Fruit fly (Drosophila melanogaster) whole organism, embryonic: ENCODE data around the gene mfas.

Source experiments
- Adf1 ChIP-seq: fragments of 200-800 bp; sonication (Bioruptor generic); IDR thresholded peaks from 2 replicates; pipeline ENCODE4 v1.3.6; 2022; ENCODE audit warnings: missing biosample characterization, missing genetic modification characterization
- CG10565 ChIP-seq: fragments of 200-800 bp; sonication (Bioruptor generic); optimal IDR thresholded peaks from 3 replicates; lab custom pipeline; 2016; ENCODE audit warnings: missing biosample characterization, mild to moderate bottlenecking, missing genetic modification characterization
- CG11695 ChIP-seq: fragments of 200-800 bp; sonication (Bioruptor generic); IDR thresholded peaks from 3 replicates; pipeline ENCODE4 v1.3.6; 2022; ENCODE audit warnings: missing biosample characterization, missing genetic modification characterization
- CG11696 ChIP-seq: fragments of 200-800 bp; sonication (Bioruptor generic); IDR thresholded peaks from 2 replicates; pipeline ENCODE4 v1.3.6; 2022; ENCODE audit warnings: missing biosample characterization, missing genetic modification characterization
- CG12071 ChIP-seq: fragments of 200-800 bp; sonication (Bioruptor generic); optimal IDR thresholded peaks from 3 replicates; lab custom pipeline; 2018; ENCODE audit warnings: missing biosample characterization, mild to moderate bottlenecking, missing genetic modification characterization
- CG12299 ChIP-seq: fragments of 200-800 bp; sonication (Bioruptor generic); optimal IDR thresholded peaks from 2 replicates; lab custom pipeline; 2018; ENCODE audit warnings: missing biosample characterization, mild to moderate bottlenecking, missing genetic modification characterization
- CG12659 ChIP-seq: fragments of 200-800 bp; sonication (Bioruptor generic); optimal IDR thresholded peaks from 3 replicates; lab custom pipeline; 2017; ENCODE audit warnings: mild to moderate bottlenecking, missing biosample characterization, missing genetic modification reagents, missing genetic modification characterization
- CG13287 ChIP-seq: fragments of 200-800 bp; sonication (Bioruptor generic); IDR thresholded peaks from 2 replicates; pipeline ENCODE4 v1.3.6; 2022; ENCODE audit warnings: missing biosample characterization, missing genetic modification characterization; ENCODE audit not compliant: partially characterized antibody
- CG15011 ChIP-seq: fragments of 200-800 bp; sonication (Bioruptor generic); optimal IDR thresholded peaks from 3 replicates; lab custom pipeline; 2018; ENCODE audit warnings: missing biosample characterization, mild to moderate bottlenecking, missing genetic modification characterization
- CG15696 ChIP-seq: fragments of 200-800 bp; sonication (Bioruptor generic); optimal IDR thresholded peaks from 2 replicates; lab custom pipeline; 2019; ENCODE audit warnings: missing biosample characterization, mild to moderate bottlenecking, missing genetic modification characterization, moderate library complexity
- CG34422 ChIP-seq: fragments of 200-800 bp; sonication (Bioruptor generic); IDR thresholded peaks from 3 replicates; pipeline ENCODE4 v1.3.6; 2022; ENCODE audit warnings: missing biosample characterization, missing genetic modification characterization
- CG3726 ChIP-seq: fragments of 200-800 bp; sonication (Bioruptor generic); IDR thresholded peaks from 3 replicates; pipeline ENCODE4, ENCODE4 v1.3.6; 2022; ENCODE audit warnings: missing biosample characterization, missing genetic modification characterization
- CG3838 ChIP-seq: fragments of 200-800 bp; sonication (Bioruptor generic); optimal IDR thresholded peaks from 3 replicates; lab custom pipeline; 2016; ENCODE audit warnings: missing biosample characterization, missing genetic modification characterization
- CG43689 ChIP-seq: fragments of 200-800 bp; sonication (Bioruptor generic); IDR thresholded peaks from 2 replicates; pipeline ENCODE4 v1.3.6; 2022; ENCODE audit warnings: missing biosample characterization, missing genetic modification characterization
- CG7357 ChIP-seq: fragments of 200-800 bp; sonication (Bioruptor generic); IDR thresholded peaks from 3 replicates; pipeline ENCODE4 v1.3.6; 2022; ENCODE audit warnings: missing biosample characterization, missing genetic modification characterization
- CG7987 ChIP-seq: fragments of 200-800 bp; sonication (Bioruptor generic); optimal IDR thresholded peaks from 2 replicates; lab custom pipeline; 2018; ENCODE audit warnings: missing biosample characterization, mild to moderate bottlenecking, missing genetic modification characterization, moderate library complexity
- CG8765 ChIP-seq: fragments of 200-800 bp; sonication (Bioruptor generic); IDR thresholded peaks from 2 replicates; pipeline ENCODE4 v1.3.6; 2022; ENCODE audit warnings: missing biosample characterization, missing genetic modification characterization
- CG9609 ChIP-seq: fragments of 200-800 bp; sonication (Bioruptor generic); optimal IDR thresholded peaks from 3 replicates; lab custom pipeline; 2016; ENCODE audit warnings: missing biosample characterization, missing genetic modification characterization
- Dip3 ChIP-seq: fragments of 200-800 bp; sonication (Bioruptor generic); optimal IDR thresholded peaks from 3 replicates; lab custom pipeline; 2016; ENCODE audit warnings: missing biosample characterization, missing genetic modification characterization
- Fer1 ChIP-seq: fragments of 200-800 bp; sonication (Bioruptor generic); optimal IDR thresholded peaks from 2 replicates; lab custom pipeline; 2017; ENCODE audit warnings: missing biosample characterization, mild to moderate bottlenecking, missing genetic modification characterization
- Lpt ChIP-seq: fragments of >200 bp; optimal IDR thresholded peaks from 2 replicates; lab custom pipeline; 2018; ENCODE audit warnings: missing biosample characterization, missing genetic modification characterization
- Mad ChIP-seq: fragments of 200-800 bp; sonication (Bioruptor generic); optimal IDR thresholded peaks from 2 replicates; lab custom pipeline; 2016; ENCODE audit warnings: missing biosample characterization, missing genetic modification characterization
- Med ChIP-seq: fragments of 200-800 bp; sonication (Bioruptor generic); peaks from one replicate; lab custom pipeline; 2016; ENCODE audit warnings: missing biosample characterization, missing genetic modification characterization, mild to moderate bottlenecking, inconsistent platforms, moderate library complexity
- al ChIP-seq: fragments of 200-800 bp; sonication (Bioruptor generic); IDR thresholded peaks from 2 replicates; pipeline ENCODE4 v1.3.6; 2022; ENCODE audit warnings: missing biosample characterization, missing genetic modification characterization
- bsh ChIP-seq, 2 experiments: fragments of 200-800 bp; sonication (Bioruptor generic); optimal IDR thresholded peaks; 2 replicates each; lab custom pipeline; 2017 to 2018; ENCODE audit warnings: mild to moderate bottlenecking in 2 of 2, missing biosample characterization in 2 of 2, missing genetic modification characterization in 2 of 2, moderate library complexity in 1 of 2
- cwo ChIP-seq: fragments of 200-800 bp; sonication (Bioruptor generic); optimal IDR thresholded peaks from 3 replicates; lab custom pipeline; 2017; ENCODE audit warnings: missing biosample characterization, missing genetic modification characterization, mild to moderate bottlenecking, moderate library complexity, missing genetic modification reagents
- dimm ChIP-seq: fragments of 200-800 bp; sonication (Bioruptor generic); IDR thresholded peaks from 2 replicates; pipeline ENCODE4 v1.3.6; 2022; ENCODE audit warnings: missing biosample characterization, missing genetic modification characterization
- eve ChIP-seq, 2 experiments: fragments of >200 bp; optimal IDR thresholded peaks; 2 replicates each; lab custom pipeline; 2017; ENCODE audit warnings: missing biosample characterization in 2 of 2, missing genetic modification characterization in 2 of 2
- grau ChIP-seq: fragments of 200-800 bp; optimal IDR thresholded peaks from 3 replicates; lab custom pipeline; 2019; ENCODE audit warnings: missing biosample characterization, mild to moderate bottlenecking, missing genetic modification characterization, moderate library complexity
- grn ChIP-seq: fragments of 200-800 bp; sonication (Bioruptor generic); optimal IDR thresholded peaks from 3 replicates; lab custom pipeline; 2017; ENCODE audit warnings: missing biosample characterization, missing genetic modification characterization
- ham ChIP-seq: fragments of 200-800 bp; sonication (Bioruptor generic); IDR thresholded peaks from 2 replicates; pipeline ENCODE4 v1.3.6; 2022; ENCODE audit warnings: missing biosample characterization, missing genetic modification characterization
- lola ChIP-seq, 3 experiments: fragments of >200 bp in 2 of 3; fragments of 200-800 bp in 1 of 3; sonication (Bioruptor generic) in 1 of 3; optimal IDR thresholded peaks; 2 replicates each; lab custom pipeline; 2017 to 2019; ENCODE audit warnings: missing biosample characterization in 3 of 3, missing genetic modification characterization in 3 of 3, mild to moderate bottlenecking in 1 of 3, moderate library complexity in 1 of 3
- maf-S ChIP-seq: fragments of 200-800 bp; sonication (Bioruptor generic); optimal IDR thresholded peaks from 2 replicates; lab custom pipeline; 2016; ENCODE audit warnings: missing biosample characterization, missing genetic modification characterization
- mld ChIP-seq: fragments of 200-800 bp; sonication (Bioruptor generic); IDR thresholded peaks from 3 replicates; pipeline ENCODE4 v1.3.6; 2022; ENCODE audit warnings: missing biosample characterization, missing genetic modification characterization; ENCODE audit not compliant: partially characterized antibody
- nau ChIP-seq: fragments of 200-800 bp; sonication (Bioruptor generic); optimal IDR thresholded peaks from 3 replicates; lab custom pipeline; 2017; ENCODE audit warnings: missing biosample characterization, mild to moderate bottlenecking, missing genetic modification characterization, missing genetic modification reagents
- row ChIP-seq: fragments of 200-800 bp; sonication (Bioruptor generic); IDR thresholded peaks from 3 replicates; pipeline ENCODE4 v1.3.6; 2022; ENCODE audit warnings: missing biosample characterization, missing genetic modification characterization
- salm ChIP-seq: fragments of 200-800 bp; sonication (Bioruptor generic); optimal IDR thresholded peaks from 2 replicates; lab custom pipeline; 2018; ENCODE audit warnings: missing biosample characterization, mild to moderate bottlenecking, missing genetic modification characterization
- shn ChIP-seq: fragments of 200-800 bp; sonication (Bioruptor generic); optimal IDR thresholded peaks from 3 replicates; lab custom pipeline; 2016; ENCODE audit warnings: missing biosample characterization, missing genetic modification characterization
- stc ChIP-seq: fragments of 200-800 bp; sonication (Bioruptor generic); IDR thresholded peaks from 2 replicates; pipeline ENCODE4 v1.3.6; 2022; ENCODE audit warnings: missing biosample characterization, missing genetic modification characterization
- stwl ChIP-seq: fragments of 200-800 bp; sonication (Bioruptor generic); optimal IDR thresholded peaks from 3 replicates; lab custom pipeline; 2018; ENCODE audit warnings: missing biosample characterization, mild to moderate bottlenecking, missing genetic modification characterization, moderate library complexity
- tll ChIP-seq, 2 experiments: fragments of 200-800 bp in 1 of 2; fragments of >200 bp in 1 of 2; sonication (Bioruptor generic) in 1 of 2; optimal IDR thresholded peaks; 2 replicates each; lab custom pipeline; 2017 to 2019; ENCODE audit warnings: missing biosample characterization in 2 of 2, missing genetic modification characterization in 2 of 2, mild to moderate bottlenecking in 1 of 2, moderate library complexity in 1 of 2
- usp ChIP-seq: fragments of >200 bp; optimal IDR thresholded peaks from 2 replicates; lab custom pipeline; 2017; ENCODE audit warnings: missing biosample characterization, missing genetic modification characterization

Gene mfas

DNA sequence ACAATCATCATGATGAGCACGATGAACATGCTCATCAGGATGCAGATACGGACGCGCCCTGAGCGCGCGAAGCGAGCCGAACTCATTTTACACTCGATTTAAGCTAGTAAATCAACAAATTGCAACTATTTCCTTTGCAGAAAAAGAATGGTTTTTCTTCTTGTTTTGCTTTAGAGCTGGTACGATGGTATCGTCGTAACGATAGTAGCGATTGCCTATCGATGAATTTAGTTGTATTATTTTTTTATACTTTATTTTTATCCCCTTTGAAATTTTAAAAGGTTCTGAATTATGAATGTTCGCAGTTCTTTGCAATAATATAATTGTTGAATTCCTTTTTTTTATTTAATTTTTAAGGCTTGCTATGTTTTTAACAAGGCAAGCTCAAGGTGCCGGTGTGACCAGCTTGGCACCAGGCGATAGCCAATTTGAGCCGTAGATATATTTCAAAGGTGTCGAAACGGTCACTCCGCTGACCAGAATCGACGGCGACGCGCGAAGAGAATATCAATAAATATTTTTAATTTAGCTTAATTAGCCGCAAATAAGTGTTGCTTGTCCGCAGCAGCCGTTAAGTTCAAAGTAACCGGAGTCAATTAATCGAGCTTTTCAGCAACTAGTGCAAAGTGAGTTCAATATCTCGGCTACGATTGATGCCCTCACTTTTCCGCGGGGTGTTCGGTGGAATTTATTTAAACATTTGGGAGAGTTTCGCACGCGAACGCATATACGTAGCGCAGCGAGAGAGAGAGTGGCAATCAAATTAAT, 25.7 kb downstream of the mfas start, which contains the start of the genes CG12213 and GC1 (continued):
- TF ChIP-seq grn (GFP tag; lab: Kevin White, UChicago), result peak; percentile 44
- peak; percentile 82 for TF ChIP-seq row
- no peak for TF ChIP-seq CG9609 (GFP tag; lab: Kevin White, UChicago)
- TF ChIP-seq Adf1 (GFP tag; lab: Robert Waterston, UW), result no peak; the same call in 1 of the 2 replicates
- TF ChIP-seq grau (tag; lab: Kevin White, UChicago), result peak; percentile 43
- no peak for TF ChIP-seq bsh (GFP tag; optimal IDR thresholded peaks at IDR 0.05; lab: Kevin White, UChicago)
- peak; percentile 20 for TF ChIP-seq Mad
- TF ChIP-seq CG43689 (GFP tag; lab: Robert Waterston, UW), result no peak
- TF ChIP-seq shn (GFP tag; lab: Kevin White, UChicago), result no peak
- 0 out of 2 replicates have a peak, but pooled peaks have one; percentile 17 for TF ChIP-seq al (GFP tag; lab: Robert Waterston, UW)
- no peak for TF ChIP-seq salm (tag; lab: Kevin White, UChicago)
- no peak for TF ChIP-seq CG3838
- no peak for TF ChIP-seq stc
- TF ChIP-seq eve (GFP tag; optimal IDR thresholded peaks at IDR 0.05; lab: Kevin White, UChicago), result no peak
- no peak for TF ChIP-seq CG11695
- TF ChIP-seq CG15011 (GFP tag; lab: Kevin White, UChicago), result no peak
- no peak for TF ChIP-seq maf-S
- TF ChIP-seq tll (GFP tag; optimal IDR thresholded peaks at IDR 0.05; lab: Kevin White, UChicago), result peak in 1 of 2 experiments; percentile 4
- no peak for TF ChIP-seq dimm
- no peak for TF ChIP-seq Lpt
- peak; percentile 99 for TF ChIP-seq CG13287
- TF ChIP-seq CG11696 (GFP tag; lab: Robert Waterston, UW), result no peak
- TF ChIP-seq CG7357, result no peak
- no peak for TF ChIP-seq usp (GFP tag; lab: Kevin White, UChicago)
- TF ChIP-seq CG3726 (GFP tag; lab: Robert Waterston, UW), result no peak
- TF ChIP-seq CG34422, result 0 out of 3 replicates have a peak, but pooled peaks have one; percentile 12
- no peak for TF ChIP-seq Fer1
- no peak for TF ChIP-seq CG7987 (GFP tag; lab: Kevin White, UChicago)
- TF ChIP-seq Dip3 (GFP tag; lab: Kevin White, UChicago), result no peak
- TF ChIP-seq stwl (tag; lab: Kevin White, UChicago), result peak; percentile 79
- TF ChIP-seq CG12299 (tag; lab: Kevin White, UChicago), result peak; percentile 24
- TF ChIP-seq ham (GFP tag; lab: Robert Waterston, UW), result no peak
- no peak for TF ChIP-seq nau (GFP tag; lab: Kevin White, UChicago)
- TF ChIP-seq CG15696 (tag; lab: Kevin White, UChicago), result peak; percentile 16
- TF ChIP-seq CG12659, result peak; percentile 83
- no peak for TF ChIP-seq CG10565
- peak in 1 of 3 experiments; percentile 44 for TF ChIP-seq lola (GFP tag; optimal IDR thresholded peaks at IDR 0.05; lab: Kevin White, UChicago)
- peak; percentile 85 for TF ChIP-seq Med (GFP tag; lab: Kevin White, UChicago)
- no peak for TF ChIP-seq cwo (GFP tag; lab: Kevin White, UChicago)
- TF ChIP-seq CG8765 (GFP tag; lab: Robert Waterston, UW), result no peak
- peak; percentile 94 for TF ChIP-seq mld (GFP tag; lab: Robert Waterston, UW)
- TF ChIP-seq CG12071 (GFP tag; lab: Kevin White, UChicago), result no peak
